Fruit fly (Drosophila melanogaster) whole organism, embryonic: ENCODE data around the gene CG5515.

Source experiments
- Adf1 ChIP-seq: fragments of 200-800 bp; sonication (Bioruptor generic); IDR thresholded peaks from 2 replicates; pipeline ENCODE4 v1.3.6; 2022; ENCODE audit warnings: missing biosample characterization, missing genetic modification characterization
- BEAF-32 ChIP-seq: fragments of 200-800 bp; sonication (Bioruptor generic); optimal IDR thresholded peaks from 3 replicates; lab custom pipeline; 2017; ENCODE audit warnings: missing biosample characterization, missing genetic modification characterization, mild to moderate bottlenecking, moderate library complexity, missing genetic modification reagents
- Blimp-1 ChIP-seq: fragments of 200-800 bp; sonication (Bioruptor generic); optimal IDR thresholded peaks from 3 replicates; lab custom pipeline; 2018; ENCODE audit warnings: missing biosample characterization, missing genetic modification characterization, mild to moderate bottlenecking, moderate library complexity, missing genetic modification reagents
- C15 ChIP-seq: fragments of 200-800 bp; sonication (Bioruptor generic); IDR thresholded peaks from 3 replicates; pipeline ENCODE4 v1.3.6; 2022; ENCODE audit warnings: missing biosample characterization, missing genetic modification characterization
- CG14860 ChIP-seq: fragments of 200-800 bp; sonication (Bioruptor generic); IDR thresholded peaks from 3 replicates; pipeline ENCODE4 v1.3.6; 2022; ENCODE audit warnings: missing biosample characterization, missing genetic modification characterization; ENCODE audit not compliant: partially characterized antibody
- CG15696 ChIP-seq: fragments of 200-800 bp; sonication (Bioruptor generic); optimal IDR thresholded peaks from 2 replicates; lab custom pipeline; 2019; ENCODE audit warnings: missing biosample characterization, mild to moderate bottlenecking, missing genetic modification characterization, moderate library complexity
- CG17802 ChIP-seq: fragments of 200-800 bp; sonication (Bioruptor generic); optimal IDR thresholded peaks from 2 replicates; lab custom pipeline; 2018; ENCODE audit warnings: missing biosample characterization, mild to moderate bottlenecking, missing genetic modification characterization, moderate library complexity
- CG1792 ChIP-seq: fragments of 200-800 bp; sonication (Bioruptor generic); optimal IDR thresholded peaks from 2 replicates; lab custom pipeline; 2016; ENCODE audit warnings: missing biosample characterization, missing genetic modification characterization
- CG30403 ChIP-seq: fragments of 200-800 bp; sonication (Bioruptor generic); optimal IDR thresholded peaks from 3 replicates; lab custom pipeline; 2016; ENCODE audit warnings: missing biosample characterization, missing genetic modification characterization
- CG3163 ChIP-seq: fragments of 200-800 bp; sonication (Bioruptor generic); optimal IDR thresholded peaks from 3 replicates; lab custom pipeline; 2016; ENCODE audit warnings: missing biosample characterization, missing genetic modification characterization
- CG32767 ChIP-seq: fragments of 200-800 bp; sonication (Bioruptor generic); IDR thresholded peaks from 2 replicates; pipeline ENCODE4 v1.3.6; 2022; ENCODE audit warnings: missing biosample characterization, missing genetic modification characterization
- CG6175 ChIP-seq: fragments of 200-800 bp; sonication (Bioruptor generic); IDR thresholded peaks from 3 replicates; pipeline ENCODE4 v1.3.6; 2022; ENCODE audit warnings: missing biosample characterization, missing genetic modification characterization
- CG7271 ChIP-seq: fragments of 200-800 bp; sonication (Bioruptor generic); optimal IDR thresholded peaks from 2 replicates; lab custom pipeline; 2018; ENCODE audit warnings: missing biosample characterization, mild to moderate bottlenecking, missing genetic modification characterization, moderate library complexity
- CG7556 ChIP-seq: fragments of 200-800 bp; sonication (Bioruptor generic); optimal IDR thresholded peaks from 2 replicates; lab custom pipeline; 2017; ENCODE audit warnings: missing biosample characterization, mild to moderate bottlenecking, missing genetic modification characterization
- CG7963 ChIP-seq: fragments of 200-800 bp; sonication (Bioruptor generic); IDR thresholded peaks from 3 replicates; pipeline ENCODE4 v1.3.6; 2022; ENCODE audit warnings: missing biosample characterization, missing genetic modification characterization; ENCODE audit not compliant: partially characterized antibody
- CG8089 ChIP-seq: fragments of 200-800 bp; sonication (Bioruptor generic); optimal IDR thresholded peaks from 3 replicates; lab custom pipeline; 2016; ENCODE audit warnings: missing biosample characterization, missing genetic modification characterization
- CG8765 ChIP-seq: fragments of 200-800 bp; sonication (Bioruptor generic); IDR thresholded peaks from 2 replicates; pipeline ENCODE4 v1.3.6; 2022; ENCODE audit warnings: missing biosample characterization, missing genetic modification characterization
- CG9609 ChIP-seq: fragments of 200-800 bp; sonication (Bioruptor generic); optimal IDR thresholded peaks from 3 replicates; lab custom pipeline; 2016; ENCODE audit warnings: missing biosample characterization, missing genetic modification characterization
- CG9727 ChIP-seq: fragments of 200-800 bp; sonication (Bioruptor generic); optimal IDR thresholded peaks from 3 replicates; lab custom pipeline; 2017; ENCODE audit warnings: missing biosample characterization, mild to moderate bottlenecking, missing genetic modification characterization
- CkIIα-i1 ChIP-seq: fragments of 200-800 bp; sonication (Bioruptor generic); IDR thresholded peaks from 2 replicates; pipeline ENCODE4 v1.3.6; 2022; ENCODE audit warnings: missing biosample characterization, missing genetic modification characterization
- Dll ChIP-seq: fragments of 200-800 bp; sonication (Bioruptor generic); IDR thresholded peaks from 4 replicates; pipeline ENCODE4 v1.3.6; 2022; ENCODE audit warnings: missing biosample characterization, missing genetic modification characterization; ENCODE audit not compliant: partially characterized antibody
- Elba2 ChIP-seq: fragments of 200-800 bp; sonication (Bioruptor generic); optimal IDR thresholded peaks from 3 replicates; lab custom pipeline; 2016; ENCODE audit warnings: missing biosample characterization, missing genetic modification characterization
- Kr ChIP-seq: fragments of 200-800 bp; sonication (Bioruptor generic); optimal IDR thresholded peaks from 2 replicates; lab custom pipeline; 2017; ENCODE audit warnings: missing biosample characterization, mild to moderate bottlenecking, missing genetic modification characterization
- Med ChIP-seq: fragments of 200-800 bp; sonication (Bioruptor generic); peaks from one replicate; lab custom pipeline; 2016; ENCODE audit warnings: missing biosample characterization, missing genetic modification characterization, mild to moderate bottlenecking, inconsistent platforms, moderate library complexity
- Nf-YA ChIP-seq: fragments of 200-800 bp; sonication (Bioruptor generic); IDR thresholded peaks from 2 replicates; pipeline ENCODE4 v1.3.6; 2022; ENCODE audit warnings: missing biosample characterization, missing genetic modification characterization
- Nf-YB ChIP-seq: fragments of 200-800 bp; sonication (Bioruptor generic); optimal IDR thresholded peaks from 3 replicates; lab custom pipeline; 2019; ENCODE audit warnings: missing biosample characterization, mild to moderate bottlenecking, missing genetic modification characterization, moderate library complexity
- Oaz ChIP-seq: fragments of 200-800 bp; sonication (Bioruptor generic); IDR thresholded peaks from 2 replicates; pipeline ENCODE4 v1.3.6; 2022; ENCODE audit warnings: missing biosample characterization, missing genetic modification characterization
- Side ChIP-seq: fragments of 200-800 bp; sonication (Bioruptor generic); optimal IDR thresholded peaks from 2 replicates; lab custom pipeline; 2016; ENCODE audit warnings: missing biosample characterization, missing genetic modification characterization
- Six4 ChIP-seq: fragments of 200-800 bp; sonication (Bioruptor generic); optimal IDR thresholded peaks from 2 replicates; lab custom pipeline; 2016; ENCODE audit warnings: missing biosample characterization, missing genetic modification characterization
- abd-A ChIP-seq: fragments of 200-800 bp; sonication (Bioruptor generic); optimal IDR thresholded peaks from 3 replicates; lab custom pipeline; 2019; ENCODE audit warnings: missing biosample characterization, mild to moderate bottlenecking, missing genetic modification characterization, moderate library complexity
- aop ChIP-seq: fragments of 200-800 bp; sonication (Bioruptor generic); IDR thresholded peaks from 2 replicates; pipeline ENCODE4 v1.3.6; 2022; ENCODE audit warnings: missing biosample characterization, missing genetic modification characterization
- caup ChIP-seq: fragments of 200-800 bp; sonication (Bioruptor generic); optimal IDR thresholded peaks from 3 replicates; lab custom pipeline; 2017; ENCODE audit warnings: missing biosample characterization, mild to moderate bottlenecking, missing genetic modification characterization, moderate library complexity; ENCODE audit not compliant: severe bottlenecking
- chinmo ChIP-seq: fragments of 200-800 bp; sonication (Bioruptor generic); IDR thresholded peaks from 4 replicates; pipeline ENCODE4 v1.3.6; 2022; ENCODE audit warnings: missing biosample characterization, missing genetic modification characterization; ENCODE audit not compliant: partially characterized antibody
- crol ChIP-seq: fragments of 200-800 bp; sonication (Bioruptor generic); IDR thresholded peaks from 2 replicates; pipeline ENCODE4 v1.3.6; 2022; ENCODE audit warnings: missing biosample characterization, missing genetic modification characterization
- exex ChIP-seq: fragments of 200-800 bp; sonication (Bioruptor generic); optimal IDR thresholded peaks from 4 replicates; lab custom pipeline; 2018; ENCODE audit warnings: missing biosample characterization, mild to moderate bottlenecking, missing genetic modification characterization, moderate library complexity
- ham ChIP-seq: fragments of 200-800 bp; sonication (Bioruptor generic); IDR thresholded peaks from 2 replicates; pipeline ENCODE4 v1.3.6; 2022; ENCODE audit warnings: missing biosample characterization, missing genetic modification characterization
- hbn ChIP-seq: fragments of 200-800 bp; sonication (Bioruptor generic); IDR thresholded peaks from 2 replicates; pipeline ENCODE4 v1.3.6; 2022; ENCODE audit warnings: missing biosample characterization, missing genetic modification characterization; ENCODE audit not compliant: partially characterized antibody
- oc ChIP-seq: fragments of 200-800 bp; sonication (Bioruptor generic); optimal IDR thresholded peaks from 2 replicates; lab custom pipeline; 2018; ENCODE audit warnings: missing biosample characterization, mild to moderate bottlenecking, missing genetic modification characterization, moderate library complexity
- rib ChIP-seq: fragments of 200-800 bp; sonication (Bioruptor generic); IDR thresholded peaks from 2 replicates; pipeline ENCODE4 v1.3.6; 2022; ENCODE audit warnings: missing biosample characterization, missing genetic modification characterization
- sd ChIP-seq: fragments of 200-800 bp; sonication (Bioruptor generic); optimal IDR thresholded peaks from 3 replicates; lab custom pipeline; 2018; ENCODE audit warnings: missing biosample characterization, mild to moderate bottlenecking, missing genetic modification characterization, moderate library complexity
- sens-2 ChIP-seq: fragments of 200-800 bp; sonication (Bioruptor generic); IDR thresholded peaks from 2 replicates; pipeline ENCODE4 v1.3.6; 2022; ENCODE audit warnings: missing biosample characterization, missing genetic modification characterization
- sim ChIP-seq: fragments of 200-800 bp; sonication (Bioruptor generic); IDR thresholded peaks from 2 replicates; pipeline ENCODE4 v1.3.6; 2022; ENCODE audit warnings: missing biosample characterization, missing genetic modification characterization
- sna ChIP-seq: fragments of 200-800 bp; sonication (Bioruptor generic); IDR thresholded peaks from 2 replicates; pipeline ENCODE4 v1.3.6; 2022; ENCODE audit warnings: missing biosample characterization, missing genetic modification characterization; ENCODE audit not compliant: partially characterized antibody
- sqz ChIP-seq: fragments of 200-800 bp; sonication (Bioruptor generic); optimal IDR thresholded peaks from 3 replicates; lab custom pipeline; 2018; ENCODE audit warnings: missing biosample characterization, mild to moderate bottlenecking, missing genetic modification characterization
- unc-4 ChIP-seq: fragments of 200-800 bp; sonication (Bioruptor generic); IDR thresholded peaks from 2 replicates; pipeline ENCODE4 v1.3.6; 2022; ENCODE audit warnings: missing biosample characterization, missing genetic modification characterization; ENCODE audit not compliant: partially characterized antibody
- vvl ChIP-seq: fragments of 200-800 bp; sonication (Bioruptor generic); IDR thresholded peaks from 2 replicates; pipeline ENCODE4 v1.3.6; 2022; ENCODE audit warnings: missing biosample characterization, missing genetic modification characterization
- z ChIP-seq: fragments of 200-800 bp; sonication (Bioruptor generic); IDR thresholded peaks from 3 replicates; pipeline ENCODE4 v1.3.6; 2022; ENCODE audit warnings: missing biosample characterization, missing genetic modification characterization
- zen2 ChIP-seq: fragments of 200-800 bp; sonication (Bioruptor generic); IDR thresholded peaks from 3 replicates; pipeline ENCODE4 v1.3.6; 2022; ENCODE audit warnings: missing biosample characterization, missing genetic modification characterization; ENCODE audit not compliant: partially characterized antibody

Gene CG5515

DNA sequence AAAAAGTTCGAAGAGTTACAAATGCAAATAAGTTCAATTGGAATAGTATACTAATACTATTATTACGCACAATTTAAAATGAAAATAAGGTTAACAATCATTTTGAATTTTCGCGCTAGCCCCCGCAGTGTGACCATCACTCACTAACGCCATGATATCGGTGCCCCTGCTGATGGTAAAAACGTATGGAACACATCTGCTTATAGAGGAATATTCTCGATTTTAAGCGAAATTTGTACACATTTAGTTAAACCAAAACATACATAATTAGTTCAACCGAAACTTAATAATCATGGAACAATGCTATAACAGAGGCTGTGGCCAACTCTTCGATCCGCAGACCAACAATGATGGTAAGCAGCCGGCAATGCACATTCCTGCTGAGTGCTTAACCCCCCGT lies 2.5 kb downstream of the CG5515 start, which contains the start of gene mora (continued):
- TF ChIP-seq CG7963 (GFP tag; lab: Robert Waterston, UW) (no peak), CG3163 (GFP tag; lab: Kevin White, UChicago) (no peak), crol (GFP tag; lab: Robert Waterston, UW) (0 out of 2 replicates have a peak, but pooled peaks have one; percentile 32), CG8765 (GFP tag; lab: Robert Waterston, UW) (no peak), hbn (GFP tag; lab: Robert Waterston, UW) (no peak), sens-2 (GFP tag; lab: Robert Waterston, UW) (no peak), CG9727 (no peak), CG7271 (tag; lab: Kevin White, UChicago) (no peak), Side (no peak), unc-4 (GFP tag; lab: Robert Waterston, UW) (peak; percentile 16; the same call in 1 of the 2 replicates), CG8089 (GFP tag; lab: Kevin White, UChicago) (no peak), CG14860 (GFP tag; lab: Robert Waterston, UW) (no peak), exex (tag; lab: Kevin White, UChicago) (no peak), CG17802 (tag; lab: Kevin White, UChicago) (no peak), abd-A (tag; lab: Kevin White, UChicago) (no peak), CG9609 (GFP tag; lab: Kevin White, UChicago) (no peak), BEAF-32 (peak; percentile 47), C15 (GFP tag; lab: Robert Waterston, UW) (no peak), Blimp-1 (GFP tag; lab: Kevin White, UChicago) (no peak), z (GFP tag; lab: Robert Waterston, UW) (no peak), Dll (GFP tag; lab: Robert Waterston, UW) (0 out of 4 replicates have a peak, but pooled peaks have one; percentile 29)

dm6 chr3R:24172379-24172778 lies 16.3 kb downstream of the CG5515 start, which contains the start of gene CG13606:
Gene CG13606, plus strand, starts transcription at chr3R:24172628.
- TF ChIP-seq Adf1 (GFP tag; lab: Robert Waterston, UW) (peak; percentile 72), Kr (GFP tag; lab: Kevin White, UChicago) (no peak), sna (GFP tag; lab: Robert Waterston, UW) (0 out of 2 replicates have a peak, but pooled peaks have one; percentile 22), zen2 (GFP tag; lab: Robert Waterston, UW) (0 out of 3 replicates have a peak, but pooled peaks have one; percentile 43), CG7556 (GFP tag; lab: Kevin White, UChicago) (no peak), CG32767 (GFP tag; lab: Robert Waterston, UW) (no peak), CG6175 (GFP tag; lab: Robert Waterston, UW) (no peak), rib (GFP tag; lab: Robert Waterston, UW) (no peak), z (GFP tag; lab: Robert Waterston, UW) (peak; percentile 94), Nf-YB (no peak), vvl (GFP tag; lab: Robert Waterston, UW) (0 out of 2 replicates have a peak, but pooled peaks have one; percentile 15), chinmo (peak; percentile 19; the same call in 1 of the 4 replicates), sqz (peak; percentile 75), sd (tag; lab: Kevin White, UChicago) (peak; percentile 52)

dm6 chr3R:24169362-24169761 lies 19.3 kb downstream of the CG5515 start, which contains the start of gene CG5510:
Gene CG5510, minus strand, starts transcription at chr3R:24169562.
- TF ChIP-seq caup (GFP tag; lab: Kevin White, UChicago) = peak; percentile 68
- TF ChIP-seq CG1792 = peak; percentile 52
- no peak for TF ChIP-seq Oaz (GFP tag; lab: Robert Waterston, UW)
- TF ChIP-seq Nf-YA (GFP tag; lab: Robert Waterston, UW) = no peak
- no peak for TF ChIP-seq ham (GFP tag; lab: Robert Waterston, UW)
- TF ChIP-seq C15 (GFP tag; lab: Robert Waterston, UW) = no peak
- TF ChIP-seq CG30403 (GFP tag; lab: Kevin White, UChicago) = peak; percentile 56
- no peak for TF ChIP-seq Six4 (GFP tag; lab: Kevin White, UChicago)
- no peak for TF ChIP-seq CG15696 (tag; lab: Kevin White, UChicago)
- TF ChIP-seq CkIIα-i1 (GFP tag; lab: Robert Waterston, UW) = no peak
- peak; percentile 97 for TF ChIP-seq Med
- peak; percentile 10 for TF ChIP-seq oc
- TF ChIP-seq aop = no peak
- TF ChIP-seq CG3163 (GFP tag; lab: Kevin White, UChicago) = peak; percentile 45
- TF ChIP-seq Elba2 (GFP tag; lab: Kevin White, UChicago) = peak; percentile 33
- TF ChIP-seq sim (GFP tag; lab: Robert Waterston, UW) = no peak
- no peak for TF ChIP-seq CG17802 (tag; lab: Kevin White, UChicago)
